Fruit fly (Drosophila melanogaster) whole organism, wandering third instar larva: ENCODE measurements around the gene CG9173.

Experiments
- Abd-B ChIP-seq: fragments of >200 bp; optimal IDR thresholded peaks from 2 replicates; lab custom pipeline; 2017; ENCODE audit warnings: missing biosample characterization, missing genetic modification characterization
- CG32264 ChIP-seq: fragments of 200-800 bp; sonication (Bioruptor generic); optimal IDR thresholded peaks from 2 replicates; lab custom pipeline; 2016; ENCODE audit warnings: missing biosample characterization, missing genetic modification characterization
- CG9705 ChIP-seq: fragments of 200-800 bp; sonication (Bioruptor generic); optimal IDR thresholded peaks from 2 replicates; lab custom pipeline; 2018; ENCODE audit warnings: missing biosample characterization, mild to moderate bottlenecking, missing genetic modification characterization
- CrebA ChIP-seq: fragments of 200-800 bp; sonication (Bioruptor generic); optimal IDR thresholded peaks from 2 replicates; lab custom pipeline; 2016; ENCODE audit warnings: missing biosample characterization, mild to moderate bottlenecking, missing genetic modification characterization, borderline replicate concordance
- Dfd ChIP-seq: fragments of >200 bp; optimal IDR thresholded peaks from 2 replicates; lab custom pipeline; 2017; ENCODE audit warnings: missing biosample characterization, missing genetic modification characterization
- Dif ChIP-seq: fragments of 200-275, 200-300 bp; sonication (Bioruptor generic); optimal IDR thresholded peaks from 2 replicates; lab custom pipeline; 2018; ENCODE audit warnings: missing biosample characterization, missing genetic modification characterization; ENCODE audit not compliant: partially characterized antibody
- GATAd ChIP-seq: sonication (Bioruptor generic); optimal IDR thresholded peaks from 2 replicates; lab custom pipeline; 2016; ENCODE audit warnings: missing biosample characterization, missing genetic modification characterization
- HLH106 ChIP-seq: fragments of 200-800 bp; optimal IDR thresholded peaks from 3 replicates; lab custom pipeline; 2019; ENCODE audit warnings: missing biosample characterization, mild to moderate bottlenecking, missing genetic modification characterization, moderate library complexity
- Hnf4 ChIP-seq: fragments of 200-800 bp; sonication (Bioruptor generic); optimal IDR thresholded peaks from 2 replicates; lab custom pipeline; 2016; ENCODE audit warnings: missing biosample characterization, mild to moderate bottlenecking, missing genetic modification characterization
- Hr78 ChIP-seq: fragments of >200 bp; optimal IDR thresholded peaks from 2 replicates; lab custom pipeline; 2017; ENCODE audit warnings: missing biosample characterization, missing genetic modification characterization
- Hr83 ChIP-seq: fragments of 200-300 bp; sonication (Bioruptor generic); optimal IDR thresholded peaks from 2 replicates; lab custom pipeline; 2016; ENCODE audit warnings: missing biosample characterization, mild to moderate bottlenecking, missing genetic modification characterization, moderate library complexity; ENCODE audit not compliant: poor library complexity, severe bottlenecking
- Jra ChIP-seq: sonication (Bioruptor generic); optimal IDR thresholded peaks from 2 replicates; lab custom pipeline; 2016; ENCODE audit warnings: missing biosample characterization, missing genetic modification characterization
- Mio ChIP-seq: sonication (Bioruptor generic); optimal IDR thresholded peaks from 2 replicates; lab custom pipeline; 2016; ENCODE audit warnings: missing biosample characterization, missing genetic modification characterization
- Myc ChIP-seq: fragments of >200 bp; optimal IDR thresholded peaks from 2 replicates; lab custom pipeline; 2017
- N ChIP-seq: fragments of >200 bp; optimal IDR thresholded peaks from 2 replicates; lab custom pipeline; 2018; ENCODE audit warnings: missing biosample characterization, missing external identifiers, missing genetic modification characterization
- OdsH ChIP-seq: fragments of 200-800 bp; sonication (Bioruptor generic); optimal IDR thresholded peaks from 2 replicates; lab custom pipeline; 2016; ENCODE audit warnings: missing biosample characterization, mild to moderate bottlenecking, missing genetic modification characterization
- Rel ChIP-seq, 2 experiments: fragments of 200-800 bp; sonication (Bioruptor generic) in 1 of 2; optimal IDR thresholded peaks; 2 replicates in 1 of 2; 3 replicates in 1 of 2; lab custom pipeline; 2016 to 2019; ENCODE audit warnings: mild to moderate bottlenecking in 2 of 2, missing biosample characterization in 2 of 2, missing genetic modification characterization in 2 of 2, moderate library complexity in 1 of 2
- Sp1 ChIP-seq: fragments of 200-800 bp; sonication (Bioruptor generic); optimal IDR thresholded peaks from 3 replicates; lab custom pipeline; 2019; ENCODE audit warnings: missing biosample characterization, mild to moderate bottlenecking, missing genetic modification characterization, moderate library complexity
- Vsx2 ChIP-seq: fragments of 200-300, 225-300 bp; sonication (Bioruptor generic); optimal IDR thresholded peaks from 2 replicates; lab custom pipeline; 2018; ENCODE audit warnings: missing biosample characterization, missing genetic modification characterization; ENCODE audit not compliant: partially characterized antibody
- br ChIP-seq: fragments of 200-800 bp; sonication (Bioruptor generic); optimal IDR thresholded peaks from 2 replicates; lab custom pipeline; 2016; ENCODE audit warnings: missing biosample characterization, missing genetic modification characterization
- brk ChIP-seq: fragments of 200-800 bp; sonication (Bioruptor generic); optimal IDR thresholded peaks from 2 replicates; lab custom pipeline; 2016; ENCODE audit warnings: missing biosample characterization, mild to moderate bottlenecking, missing genetic modification characterization
- dl ChIP-seq, 2 experiments: fragments of 175-275, 200-275 bp in 1 of 2; fragments of 200-275 bp in 1 of 2; sonication (Bioruptor generic); optimal IDR thresholded peaks; lab custom pipeline; 2018; ENCODE audit warnings: mild to moderate bottlenecking in 2 of 2, missing biosample characterization in 2 of 2, missing genetic modification characterization in 2 of 2, moderate library complexity in 2 of 2; ENCODE audit not compliant: partially characterized antibody in 2 of 2, insufficient read depth in 1 of 2
- dmrt93B ChIP-seq: fragments of 200-800 bp; sonication (Bioruptor generic); optimal IDR thresholded peaks from 2 replicates; lab custom pipeline; 2018; ENCODE audit warnings: missing biosample characterization, mild to moderate bottlenecking, missing genetic modification characterization
- dsf ChIP-seq: sonication (Bioruptor generic); optimal IDR thresholded peaks from 2 replicates; lab custom pipeline; 2016; ENCODE audit warnings: missing biosample characterization, missing genetic modification characterization, borderline replicate concordance
- ey ChIP-seq: fragments of 200-800 bp; sonication (Bioruptor generic); optimal IDR thresholded peaks from 2 replicates; lab custom pipeline; 2016; ENCODE audit warnings: missing biosample characterization, missing genetic modification characterization
- foxo ChIP-seq, 2 experiments: fragments of 200-800 bp; sonication (Bioruptor generic); optimal IDR thresholded peaks; 2 replicates in 1 of 2; 3 replicates in 1 of 2; lab custom pipeline; 2016 to 2017; ENCODE audit warnings: missing biosample characterization in 2 of 2, missing genetic modification characterization in 2 of 2
- fru ChIP-seq: fragments of 200-800 bp; sonication (Bioruptor generic); optimal IDR thresholded peaks from 3 replicates; lab custom pipeline; 2016; ENCODE audit warnings: missing biosample characterization, mild to moderate bottlenecking, missing genetic modification characterization
- h ChIP-seq: fragments of 200-800 bp; sonication (Bioruptor generic); optimal IDR thresholded peaks from 3 replicates; lab custom pipeline; 2016; ENCODE audit warnings: missing biosample characterization, mild to moderate bottlenecking, missing genetic modification characterization
- jim ChIP-seq: fragments of 175-275, 200-325 bp; sonication (Bioruptor generic); optimal IDR thresholded peaks from 2 replicates; lab custom pipeline; 2016; ENCODE audit warnings: missing biosample characterization, mild to moderate bottlenecking, missing genetic modification characterization
- lola ChIP-seq: fragments of >200 bp; optimal IDR thresholded peaks from 2 replicates; lab custom pipeline; 2017; ENCODE audit warnings: missing biosample characterization, missing genetic modification characterization
- pan ChIP-seq: fragments of >200 bp; optimal IDR thresholded peaks from 2 replicates; lab custom pipeline; 2017
- psq ChIP-seq: fragments of 200-800 bp; sonication (Bioruptor generic); optimal IDR thresholded peaks from 3 replicates; lab custom pipeline; 2017; ENCODE audit warnings: missing biosample characterization, mild to moderate bottlenecking, missing genetic modification characterization, moderate library complexity
- rgr ChIP-seq: fragments of 200-800 bp; sonication (Bioruptor generic); optimal IDR thresholded peaks from 3 replicates; lab custom pipeline; 2016; ENCODE audit warnings: missing biosample characterization, mild to moderate bottlenecking, missing genetic modification characterization
- sage ChIP-seq: fragments of 200-800 bp; sonication (Bioruptor generic); optimal IDR thresholded peaks from 2 replicates; lab custom pipeline; 2016; ENCODE audit warnings: missing biosample characterization, mild to moderate bottlenecking, missing genetic modification characterization
- sv ChIP-seq: fragments of 200-800 bp; sonication (Bioruptor generic); optimal IDR thresholded peaks from 3 replicates; lab custom pipeline; 2016; ENCODE audit warnings: missing biosample characterization, missing genetic modification characterization
- tai ChIP-seq: sonication (Bioruptor generic); optimal IDR thresholded peaks from 2 replicates; lab custom pipeline; 2016; ENCODE audit warnings: missing biosample characterization, missing genetic modification characterization
- usp ChIP-seq: fragments of >200 bp; optimal IDR thresholded peaks from 2 replicates; lab custom pipeline; 2017; ENCODE audit warnings: missing biosample characterization, missing genetic modification characterization
- woc ChIP-seq: sonication (Bioruptor generic); optimal IDR thresholded peaks from 2 replicates; lab custom pipeline; 2016; ENCODE audit warnings: missing biosample characterization, mild to moderate bottlenecking, missing genetic modification characterization

The CG9173 gene

DNA sequence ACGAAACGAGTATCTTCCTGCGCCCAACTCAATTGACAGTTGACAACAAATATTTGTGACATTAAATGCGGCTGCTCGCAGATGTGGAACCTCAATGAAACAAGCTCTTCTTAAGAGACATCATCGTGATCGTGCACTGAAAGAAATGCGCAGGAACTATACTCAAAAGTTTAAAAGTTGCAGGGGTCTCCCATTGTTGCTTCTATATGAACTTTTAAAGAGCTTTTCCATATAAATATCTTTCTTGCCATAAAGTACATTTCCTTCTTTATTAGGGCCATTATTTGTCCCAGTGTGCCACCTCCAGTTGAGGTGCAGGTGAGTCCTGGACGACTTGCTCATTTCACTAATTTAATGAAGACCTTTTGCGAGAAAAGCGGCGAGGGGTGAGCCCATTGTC, 35.2 kb downstream of the CG9173 start:
- no peak for TF ChIP-seq sv (GFP tag; lab: Kevin White, UChicago)
- peak; percentile 66 for TF ChIP-seq brk (GFP tag; lab: Kevin White, UChicago)
- no peak for TF ChIP-seq N (GFP tag; lab: Kevin White, UChicago)
- peak; percentile 72 for TF ChIP-seq Hnf4 (GFP tag; lab: Kevin White, UChicago)
- TF ChIP-seq lola (GFP tag; lab: Kevin White, UChicago) = no peak
- no peak for TF ChIP-seq Myc
- TF ChIP-seq br (GFP tag; lab: Kevin White, UChicago) = peak; percentile 83
- peak; percentile 36 for TF ChIP-seq CG9705 (GFP tag; lab: Kevin White, UChicago)
- peak; percentile 76 for TF ChIP-seq HLH106 (tag; lab: Kevin White, UChicago)
- TF ChIP-seq sage (GFP tag; lab: Kevin White, UChicago) = no peak
- peak; percentile 84 for TF ChIP-seq ey (GFP tag; lab: Kevin White, UChicago)
- no peak for TF ChIP-seq dsf (GFP tag; lab: Kevin White, UChicago)
- no peak for TF ChIP-seq Vsx2 (GFP tag; lab: Kevin White, UChicago)
- TF ChIP-seq OdsH (GFP tag; lab: Kevin White, UChicago) = peak; percentile 79
- peak; percentile 57 for TF ChIP-seq psq (GFP tag; lab: Kevin White, UChicago)
- no peak for TF ChIP-seq Rel (GFP tag; optimal IDR thresholded peaks at IDR 0.05; lab: Kevin White, UChicago)
- TF ChIP-seq Rel (tag; optimal IDR thresholded peaks at IDR 0.05; lab: Kevin White, UChicago) = peak; percentile 3
- TF ChIP-seq CrebA (GFP tag; lab: Kevin White, UChicago) = no peak
- TF ChIP-seq rgr (GFP tag; lab: Kevin White, UChicago) = peak; percentile 78
- peak; percentile 73 for TF ChIP-seq Sp1 (GFP tag; lab: Kevin White, UChicago)
- no peak for TF ChIP-seq Abd-B (GFP tag; lab: Kevin White, UChicago)
- TF ChIP-seq Dfd (GFP tag; lab: Kevin White, UChicago) = no peak
- peak; percentile 77 for TF ChIP-seq fru (GFP tag; lab: Kevin White, UChicago)
- TF ChIP-seq Mio = no peak
- TF ChIP-seq Hr78 (GFP tag; lab: Kevin White, UChicago) = no peak
- peak; percentile 73 for TF ChIP-seq h (GFP tag; lab: Kevin White, UChicago)
- no peak for TF ChIP-seq jim (GFP tag; lab: Kevin White, UChicago)
- TF ChIP-seq foxo (GFP tag; optimal IDR thresholded peaks at IDR 0.05; lab: Kevin White, UChicago) = peak in 1 of 2 experiments; percentile 75
- TF ChIP-seq Hr83 (GFP tag; lab: Kevin White, UChicago) = no peak
- TF ChIP-seq pan = no peak
- TF ChIP-seq GATAd = no peak
- TF ChIP-seq Dif (GFP tag; lab: Kevin White, UChicago) = no peak
- TF ChIP-seq dmrt93B (GFP tag; lab: Kevin White, UChicago) = peak; percentile 3
- TF ChIP-seq dl (GFP tag; optimal IDR thresholded peaks at IDR 0.05; lab: Kevin White, UChicago; ENCODE audit: insufficient read depth in 1 of 2, partially characterized antibody in 2 of 2) = no peak
- TF ChIP-seq Jra (GFP tag; lab: Kevin White, UChicago) = peak; percentile 32
- TF ChIP-seq woc (GFP tag; lab: Kevin White, UChicago) = peak; percentile 47
- no peak for TF ChIP-seq usp (GFP tag; lab: Kevin White, UChicago)
- peak; percentile 56 for TF ChIP-seq tai (GFP tag; lab: Kevin White, UChicago)
- peak; percentile 14 for TF ChIP-seq CG32264 (GFP tag; lab: Kevin White, UChicago)

dm6 chr3L:1385683-1386246, 37.5 kb downstream of the CG9173 start:
- TF ChIP-seq Hr78 (GFP tag; lab: Kevin White, UChicago) = no peak
- no peak for TF ChIP-seq br (GFP tag; lab: Kevin White, UChicago)
- no peak for TF ChIP-seq tai (GFP tag; lab: Kevin White, UChicago)
- no peak for TF ChIP-seq Hnf4 (GFP tag; lab: Kevin White, UChicago)
